Fruit fly (Drosophila melanogaster): Measurements from ENCODE around the gene CG14357.
A peak's percentile ranks its signal among the peaks of the same experiment; 100 is the strongest.

DNA sequence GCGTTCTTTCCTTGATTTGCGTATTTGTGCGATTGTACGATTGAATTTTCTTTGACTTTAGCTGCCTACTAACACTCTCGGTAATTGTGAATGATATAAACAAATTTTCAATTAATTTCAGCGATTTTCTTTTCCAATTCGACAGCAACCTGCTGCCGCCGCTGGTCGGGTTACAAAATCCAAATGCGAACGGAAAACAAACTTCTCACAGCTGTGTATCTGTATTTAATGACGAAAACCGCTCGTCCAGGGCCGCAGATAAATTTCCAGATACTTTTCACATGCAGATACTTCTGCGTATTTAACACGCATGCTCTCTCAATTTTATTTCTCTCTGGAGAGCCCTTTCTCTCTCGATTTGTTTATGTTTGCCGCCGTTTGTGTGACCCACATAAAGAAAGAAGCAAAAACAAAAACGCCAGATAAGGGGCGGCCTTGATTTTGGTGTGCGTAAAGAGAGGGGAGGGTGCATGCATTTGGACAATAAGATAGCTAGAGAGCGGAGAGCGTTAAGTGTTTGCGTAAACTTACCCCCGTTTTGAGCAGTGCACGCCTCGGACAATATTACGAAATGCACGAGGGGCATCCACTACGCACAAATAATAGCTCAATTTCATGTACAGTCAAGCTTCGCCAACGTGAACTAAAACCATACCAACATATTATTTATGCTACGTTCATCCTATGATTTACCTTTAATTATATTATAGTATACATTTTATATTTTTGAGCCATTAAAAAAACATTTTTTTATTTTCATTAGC, 3.6 kb downstream of the CG14357 start, which contains the start of gene CG12402:
- TF ChIP-seq Lpt (GFP tag; optimal IDR thresholded peaks at IDR 0.05) (peak; percentile 14), Sox15 (GFP tag; optimal IDR thresholded peaks at IDR 0.05) (no peak), CG3919 (GFP tag; optimal IDR thresholded peaks at IDR 0.05) (peak; percentile 60), eg (GFP tag; IDR thresholded peaks at IDR 0.05) (peak; percentile 69), CG6792 (GFP tag; optimal IDR thresholded peaks at IDR 0.05) (peak; percentile 49), CG31627 (GFP tag; optimal IDR thresholded peaks at IDR 0.05) (no peak), CG6276 (GFP tag; optimal IDR thresholded peaks at IDR 0.05) (peak; percentile 43), Eip93F (GFP tag; optimal IDR thresholded peaks at IDR 0.05) (no peak), CG6854 (GFP tag; optimal IDR thresholded peaks at IDR 0.05) (no peak), CG15336 (GFP tag; IDR thresholded peaks at IDR 0.05) (peak; percentile 60; the same call in 1 of the 2 replicates), OdsH (GFP tag; optimal IDR thresholded peaks at IDR 0.05) (peak; percentile 6), cyc (GFP tag; optimal IDR thresholded peaks at IDR 0.05) (no peak), Ets21C (GFP tag; optimal IDR thresholded peaks at IDR 0.05) (no peak)

Data from whole organism, prepupa.